Fruit fly (Drosophila melanogaster): Measurements from ENCODE around the gene CG13398.

Gene CG13398

DNA sequence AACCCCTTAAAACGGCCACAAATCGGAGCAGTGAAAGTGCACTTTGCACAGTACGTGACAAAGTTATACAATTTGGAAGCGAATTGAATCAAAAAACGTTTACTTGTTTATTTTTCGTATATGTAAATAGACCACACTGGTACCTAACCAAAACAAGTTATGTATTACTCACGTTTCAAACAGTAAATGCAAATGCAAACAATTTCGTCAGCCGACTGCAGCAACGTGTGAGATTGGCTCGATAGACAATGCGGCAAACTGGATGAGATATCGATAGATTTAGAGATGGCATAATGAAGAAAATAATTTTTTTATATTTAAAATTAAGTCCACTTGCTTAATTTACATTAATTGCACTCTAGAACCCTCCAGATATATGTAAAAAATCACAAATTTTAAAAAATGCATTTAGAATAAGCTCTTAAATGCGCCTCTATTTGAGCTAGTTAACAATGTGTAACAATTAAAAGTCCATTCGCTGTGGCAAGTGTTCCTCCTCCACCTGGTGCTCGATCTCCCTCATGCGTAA, 33.5 kb downstream of the CG13398 start, which contains the start of gene AlaRS (continued):
- TF ChIP-seq CG16863 (GFP tag; optimal IDR thresholded peaks at IDR 0.05) (no peak), ci (GFP tag; IDR thresholded peaks at IDR 0.05) (peak; percentile 40; the same call in 1 of the 3 replicates), dpn (GFP tag; optimal IDR thresholded peaks at IDR 0.05) (peak; percentile 8 to 26), CTCF (GFP tag; optimal IDR thresholded peaks at IDR 0.05) (no peak), eve (GFP tag; optimal IDR thresholded peaks at IDR 0.05) (no peak), hbn (GFP tag; IDR thresholded peaks at IDR 0.05; ENCODE audit: partially characterized antibody) (peak; percentile 57), unc-4 (GFP tag; IDR thresholded peaks at IDR 0.05; ENCODE audit: partially characterized antibody) (peak; percentile 72; the same call in 1 of the 2 replicates), fru (optimal IDR thresholded peaks at IDR 0.05) (no peak), lov (optimal IDR thresholded peaks at IDR 0.05) (no peak), lov (GFP tag; IDR thresholded peaks at IDR 0.05) (no peak), ash1 (GFP tag; optimal IDR thresholded peaks at IDR 0.05) (no peak), exex (tag; optimal IDR thresholded peaks at IDR 0.05) (peak; percentile 5), CG8388 (GFP tag; optimal IDR thresholded peaks at IDR 0.05) (peak; percentile 37), Side (GFP tag; optimal IDR thresholded peaks at IDR 0.05) (no peak), sim (GFP tag; IDR thresholded peaks at IDR 0.05) (no peak), nom (GFP tag; optimal IDR thresholded peaks at IDR 0.05) (peak; percentile 34), mld (GFP tag; IDR thresholded peaks at IDR 0.05; ENCODE audit: partially characterized antibody) (no peak), CG5180 (GFP tag; optimal IDR thresholded peaks at IDR 0.05) (no peak), MESR4 (GFP tag; optimal IDR thresholded peaks at IDR 0.05) (peak; percentile 77), CG10979 (tag; optimal IDR thresholded peaks at IDR 0.05) (peak; percentile 30), stc (GFP tag; IDR thresholded peaks at IDR 0.05) (0 out of 2 replicates have a peak, but pooled peaks have one; percentile 21), PHDP (tag; optimal IDR thresholded peaks at IDR 0.05) (peak; percentile 47), Six4 (GFP tag; optimal IDR thresholded peaks at IDR 0.05) (peak; percentile 18), CG7372 (GFP tag; IDR thresholded peaks at IDR 0.05) (no peak), grau (tag; optimal IDR thresholded peaks at IDR 0.05) (peak; percentile 66), Vsx1 (GFP tag; optimal IDR thresholded peaks at IDR 0.05) (no peak), CG4424 (GFP tag; optimal IDR thresholded peaks at IDR 0.05) (peak; percentile 22), Rfx (GFP tag; IDR thresholded peaks at IDR 0.05) (peak; percentile 41; the same call in 1 of the 2 replicates), bsh (GFP tag; optimal IDR thresholded peaks at IDR 0.05) (peak; percentile 8 to 35), CG10209 (GFP tag; optimal IDR thresholded peaks at IDR 0.05) (peak; percentile 31), zf30C (GFP tag; optimal IDR thresholded peaks at IDR 0.05) (no peak), croc (GFP tag; conservative IDR thresholded peaks at IDR 0.05) (no peak), CG8924 (tag; optimal IDR thresholded peaks at IDR 0.05) (peak; percentile 28), CG30431 (GFP tag; optimal IDR thresholded peaks at IDR 0.05) (no peak), CG17568 (GFP tag; optimal IDR thresholded peaks at IDR 0.05) (peak; percentile 29), mam (GFP tag; optimal IDR thresholded peaks at IDR 0.05) (peak; percentile 25), luna (GFP tag; optimal IDR thresholded peaks at IDR 0.05) (no peak), CG31224 (GFP tag; IDR thresholded peaks at IDR 0.05) (no peak), CoRest (tag; optimal IDR thresholded peaks at IDR 0.05) (peak; percentile 42), ewg (GFP tag; optimal IDR thresholded peaks at IDR 0.05) (no peak), Aef1 (GFP tag; IDR thresholded peaks at IDR 0.05) (no peak), CG9817 (tag; optimal IDR thresholded peaks at IDR 0.05) (no peak), H2.0 (GFP tag; IDR thresholded peaks at IDR 0.05) (no peak), NC2α (GFP tag; optimal IDR thresholded peaks at IDR 0.05) (no peak), CG9727 (GFP tag; optimal IDR thresholded peaks at IDR 0.05) (peak; percentile 8), CG14710 (tag; optimal IDR thresholded peaks at IDR 0.05) (peak; percentile 65), Hand (GFP tag; optimal IDR thresholded peaks at IDR 0.05) (no peak), CG1602 (GFP tag; optimal IDR thresholded peaks at IDR 0.05) (peak; percentile 3), jumu (GFP tag; optimal IDR thresholded peaks at IDR 0.05) (no peak), sug (tag; optimal IDR thresholded peaks at IDR 0.05) (peak; percentile 33), ind (GFP tag; optimal IDR thresholded peaks at IDR 0.05) (peak; percentile 25)

Measured in whole organism, embryonic.